ENCODE assay signal across 3 fruit fly cellular contexts in genomic region chr2L:7420305-7421287, dm6.
TF ChIP-seq lines count a peak whose summit lies in the region.

No protein-coding gene starts in this region.

TF ChIP-seq in whole organism, embryonic, 481 proteins besides CTCF, POLR2A, EP300 and RAD21 (continued from another document and continues in another):
- TF ChIP-seq CG7745 (tag; optimal IDR thresholded peaks at IDR 0.05; lab: Kevin White, UChicago), result no peak
- no peak; the same call in 2 of the 3 replicates for TF ChIP-seq Optix (GFP tag; IDR thresholded peaks at IDR 0.05; lab: Robert Waterston, UW)
- peak; percentile 81 for TF ChIP-seq Fer1 (GFP tag; optimal IDR thresholded peaks at IDR 0.05; lab: Kevin White, UChicago)
- no peak for TF ChIP-seq inv (GFP tag; IDR thresholded peaks at IDR 0.05; lab: Robert Waterston, UW; ENCODE audit: partially characterized antibody)
- TF ChIP-seq CG10321 (GFP tag; IDR thresholded peaks at IDR 0.05; lab: Robert Waterston, UW), result no peak
- peak; percentile 94 for TF ChIP-seq CG2120 (GFP tag; optimal IDR thresholded peaks at IDR 0.05; lab: Kevin White, UChicago)
- no peak for TF ChIP-seq Hr78 (GFP tag; optimal IDR thresholded peaks at IDR 0.05; lab: Kevin White, UChicago)
- no peak for TF ChIP-seq tna (GFP tag; IDR thresholded peaks at IDR 0.05; lab: Robert Waterston, UW; ENCODE audit: partially characterized antibody)
- no peak for TF ChIP-seq Asciz (GFP tag; optimal IDR thresholded peaks at IDR 0.05; lab: Kevin White, UChicago)
- TF ChIP-seq Nf-YA (GFP tag; IDR thresholded peaks at IDR 0.05; lab: Robert Waterston, UW), result peak; percentile 60
- no peak for TF ChIP-seq CG18476 (GFP tag; optimal IDR thresholded peaks at IDR 0.05; lab: Kevin White, UChicago)
- peak; percentile 19 for TF ChIP-seq da (GFP tag; optimal IDR thresholded peaks at IDR 0.05; lab: Kevin White, UChicago)
- no peak for TF ChIP-seq MESR4 (GFP tag; optimal IDR thresholded peaks at IDR 0.05; lab: Kevin White, UChicago)
- TF ChIP-seq Dad (GFP tag; optimal IDR thresholded peaks at IDR 0.05; lab: Kevin White, UChicago), result no peak
- no peak for TF ChIP-seq aop (GFP tag; IDR thresholded peaks at IDR 0.05; lab: Robert Waterston, UW)
- peak; percentile 71 for TF ChIP-seq CG9215 (GFP tag; IDR thresholded peaks at IDR 0.05; lab: Robert Waterston, UW)
- peak; percentile 73 for TF ChIP-seq CG7839 (tag; optimal IDR thresholded peaks at IDR 0.05; lab: Kevin White, UChicago)
- peak; percentile 55 for TF ChIP-seq CG1603 (tag; optimal IDR thresholded peaks at IDR 0.05; lab: Kevin White, UChicago)
- no peak for TF ChIP-seq sd (tag; optimal IDR thresholded peaks at IDR 0.05; lab: Kevin White, UChicago)
- TF ChIP-seq cad (GFP tag; optimal IDR thresholded peaks at IDR 0.05; lab: Kevin White, UChicago), result no peak
- TF ChIP-seq CG2202 (tag; optimal IDR thresholded peaks at IDR 0.05; lab: Kevin White, UChicago), result no peak
- TF ChIP-seq CG32767 (GFP tag; IDR thresholded peaks at IDR 0.05; lab: Robert Waterston, UW), result no peak
- peak; percentile 87 for TF ChIP-seq Rfx (GFP tag; IDR thresholded peaks at IDR 0.05; lab: Robert Waterston, UW)
- peak; percentile 73 for TF ChIP-seq cwo (GFP tag; optimal IDR thresholded peaks at IDR 0.05; lab: Kevin White, UChicago)
- TF ChIP-seq CG17385 (GFP tag; optimal IDR thresholded peaks at IDR 0.05; lab: Kevin White, UChicago), result peak; percentile 68
- no peak for TF ChIP-seq pros (GFP tag; optimal IDR thresholded peaks at IDR 0.05; lab: Kevin White, UChicago)
- no peak for TF ChIP-seq CG11723 (GFP tag; optimal IDR thresholded peaks at IDR 0.05; lab: Kevin White, UChicago)
- TF ChIP-seq pzg (GFP tag; optimal IDR thresholded peaks at IDR 0.05; lab: Kevin White, UChicago), result no peak
- TF ChIP-seq H2.0 (GFP tag; IDR thresholded peaks at IDR 0.05; lab: Robert Waterston, UW), result peak; percentile 61
- peak; percentile 5 for TF ChIP-seq CG4617 (GFP tag; optimal IDR thresholded peaks at IDR 0.05; lab: Kevin White, UChicago; ENCODE audit: borderline replicate concordance)
- TF ChIP-seq grn (GFP tag; optimal IDR thresholded peaks at IDR 0.05; lab: Kevin White, UChicago), result no peak
- peak; percentile 11 for TF ChIP-seq gsb-n (tag; optimal IDR thresholded peaks at IDR 0.05; lab: Kevin White, UChicago)
- peak; percentile 36 for TF ChIP-seq tin (GFP tag; optimal IDR thresholded peaks at IDR 0.05; lab: Kevin White, UChicago)
- peak; percentile 37 for TF ChIP-seq CG13424 (tag; optimal IDR thresholded peaks at IDR 0.05; lab: Kevin White, UChicago)
- no peak for TF ChIP-seq Dll (GFP tag; IDR thresholded peaks at IDR 0.05; lab: Robert Waterston, UW; ENCODE audit: partially characterized antibody)
- TF ChIP-seq CG5245 (GFP tag; optimal IDR thresholded peaks at IDR 0.05; lab: Kevin White, UChicago), result no peak
- TF ChIP-seq Hmx (GFP tag; optimal IDR thresholded peaks at IDR 0.05; lab: Kevin White, UChicago), result no peak
- TF ChIP-seq trh (GFP tag; optimal IDR thresholded peaks at IDR 0.05; lab: Kevin White, UChicago), result no peak
- no peak for TF ChIP-seq ssp (GFP tag; IDR thresholded peaks at IDR 0.05; lab: Robert Waterston, UW)
- peak; percentile 50 for TF ChIP-seq Oli (tag; optimal IDR thresholded peaks at IDR 0.05; lab: Kevin White, UChicago)
- TF ChIP-seq CG9437 (GFP tag; optimal IDR thresholded peaks at IDR 0.05; lab: Kevin White, UChicago), result no peak
- TF ChIP-seq CG3407 (GFP tag; optimal IDR thresholded peaks at IDR 0.05; lab: Kevin White, UChicago), result no peak
- peak; percentile 52 for TF ChIP-seq CG8924 (tag; optimal IDR thresholded peaks at IDR 0.05; lab: Kevin White, UChicago)
- no peak for TF ChIP-seq pita (GFP tag; optimal IDR thresholded peaks at IDR 0.05; lab: Kevin White, UChicago)
- TF ChIP-seq chn (GFP tag; optimal IDR thresholded peaks at IDR 0.05; lab: Kevin White, UChicago), result peak; percentile 60

TF ChIP-seq in whole organism, prepupa, 60 proteins besides CTCF, POLR2A, EP300 and RAD21 (continued from another document):
- peak; percentile 72 for TF ChIP-seq CG8319 (GFP tag; optimal IDR thresholded peaks at IDR 0.05; lab: Kevin White, UChicago)
- TF ChIP-seq Met (GFP tag; optimal IDR thresholded peaks at IDR 0.05; lab: Kevin White, UChicago), result peak; percentile 88
- peak; percentile 74 for TF ChIP-seq CG8632 (GFP tag; optimal IDR thresholded peaks at IDR 0.05; lab: Kevin White, UChicago)
- TF ChIP-seq dac (GFP tag; optimal IDR thresholded peaks at IDR 0.05; lab: Kevin White, UChicago), result peak; percentile 26
- TF ChIP-seq Hr4 (GFP tag; optimal IDR thresholded peaks at IDR 0.05; lab: Kevin White, UChicago), result peak; percentile 66
- peak; percentile 83 for TF ChIP-seq acj6 (GFP tag; optimal IDR thresholded peaks at IDR 0.05; lab: Kevin White, UChicago)
- TF ChIP-seq CG1621 (tag; optimal IDR thresholded peaks at IDR 0.05; lab: Kevin White, UChicago), result peak; percentile 94
- TF ChIP-seq Gug (GFP tag; IDR thresholded peaks at IDR 0.05; lab: Robert Waterston, UW), result peak; percentile 75
- peak; percentile 81 for TF ChIP-seq CG11762 (GFP tag; optimal IDR thresholded peaks at IDR 0.05; lab: Kevin White, UChicago; ENCODE audit: insufficient read depth)
- peak; percentile 77 for TF ChIP-seq Ets21C (GFP tag; optimal IDR thresholded peaks at IDR 0.05; lab: Kevin White, UChicago)
- peak; percentile 23 for TF ChIP-seq fd85E (GFP tag; optimal IDR thresholded peaks at IDR 0.05; lab: Kevin White, UChicago)
- peak; percentile 91 for TF ChIP-seq CG10631 (GFP tag; optimal IDR thresholded peaks at IDR 0.05; lab: Kevin White, UChicago)
- TF ChIP-seq CG10669 (GFP tag; optimal IDR thresholded peaks at IDR 0.05; lab: Kevin White, UChicago), result peak; percentile 91
- peak; percentile 74 for TF ChIP-seq CG31627 (GFP tag; optimal IDR thresholded peaks at IDR 0.05; lab: Kevin White, UChicago)
- peak; percentile 70 for TF ChIP-seq Lpt (GFP tag; optimal IDR thresholded peaks at IDR 0.05; lab: Kevin White, UChicago)
- peak; percentile 86 for TF ChIP-seq CG3919 (GFP tag; optimal IDR thresholded peaks at IDR 0.05; lab: Kevin White, UChicago)
- peak; percentile 85 for TF ChIP-seq CG6792 (GFP tag; optimal IDR thresholded peaks at IDR 0.05; lab: Kevin White, UChicago)
- TF ChIP-seq CG8119 (GFP tag; IDR thresholded peaks at IDR 0.05; lab: Robert Waterston, UW), result peak; percentile 85
- peak; percentile 77 for TF ChIP-seq Hr39 (GFP tag; optimal IDR thresholded peaks at IDR 0.05; lab: Kevin White, UChicago)
- peak; percentile 91 for TF ChIP-seq OdsH (GFP tag; optimal IDR thresholded peaks at IDR 0.05; lab: Kevin White, UChicago)
- TF ChIP-seq CG9139 (GFP tag; optimal IDR thresholded peaks at IDR 0.05; lab: Kevin White, UChicago), result peak; percentile 83
- TF ChIP-seq pdm3 (GFP tag; optimal IDR thresholded peaks at IDR 0.05; lab: Kevin White, UChicago), result peak; percentile 91
- peak; percentile 75 for TF ChIP-seq Sox14 (GFP tag; optimal IDR thresholded peaks at IDR 0.05; lab: Kevin White, UChicago)
- no peak for TF ChIP-seq Hr38 (GFP tag; optimal IDR thresholded peaks at IDR 0.05; lab: Kevin White, UChicago)
- peak; percentile 90 to 91 for TF ChIP-seq ss (GFP tag; optimal IDR thresholded peaks at IDR 0.05; lab: Kevin White, UChicago)
- TF ChIP-seq CG7368 (GFP tag; optimal IDR thresholded peaks at IDR 0.05; lab: Kevin White, UChicago), result peak; percentile 77
- peak; percentile 57 for TF ChIP-seq CG4318 (GFP tag; optimal IDR thresholded peaks at IDR 0.05; lab: Kevin White, UChicago)
- peak; percentile 81 for TF ChIP-seq Sox102F (GFP tag; optimal IDR thresholded peaks at IDR 0.05; lab: Kevin White, UChicago)
- TF ChIP-seq dsx (GFP tag; optimal IDR thresholded peaks at IDR 0.05; lab: Kevin White, UChicago; ENCODE audit: poor library complexity, severe bottlenecking), result peak; percentile 85
- peak; percentile 96 for TF ChIP-seq Ets96B (tag; optimal IDR thresholded peaks at IDR 0.05; lab: Kevin White, UChicago)
- peak; percentile 85 for TF ChIP-seq achi (GFP tag; optimal IDR thresholded peaks at IDR 0.05; lab: Kevin White, UChicago)
- peak; percentile 80 for TF ChIP-seq Eip75B (GFP tag; optimal IDR thresholded peaks at IDR 0.05; lab: Kevin White, UChicago)
- peak; percentile 55 for TF ChIP-seq CG6276 (GFP tag; optimal IDR thresholded peaks at IDR 0.05; lab: Kevin White, UChicago)
- peak; percentile 35 for TF ChIP-seq Blimp-1 (GFP tag; optimal IDR thresholded peaks at IDR 0.05; lab: Kevin White, UChicago)
- TF ChIP-seq fd59A (GFP tag; optimal IDR thresholded peaks at IDR 0.05; lab: Kevin White, UChicago), result peak; percentile 94
- TF ChIP-seq topi (GFP tag; optimal IDR thresholded peaks at IDR 0.05; lab: Kevin White, UChicago), result peak; percentile 89
- TF ChIP-seq CG3032 (tag; optimal IDR thresholded peaks at IDR 0.05; lab: Kevin White, UChicago), result peak; percentile 92
- TF ChIP-seq Sox15 (GFP tag; optimal IDR thresholded peaks at IDR 0.05; lab: Kevin White, UChicago), result peak; percentile 63

TF ChIP-seq in whole organism, wandering third instar larva, 38 proteins besides CTCF, POLR2A, EP300 and RAD21 (continued from another document):
- TF ChIP-seq ey (GFP tag; optimal IDR thresholded peaks at IDR 0.05; lab: Kevin White, UChicago), result peak; percentile 91
- peak; percentile 28 for TF ChIP-seq Dfd (GFP tag; optimal IDR thresholded peaks at IDR 0.05; lab: Kevin White, UChicago)
- TF ChIP-seq Rel (GFP tag; optimal IDR thresholded peaks at IDR 0.05; lab: Kevin White, UChicago), result peak; percentile 24
- TF ChIP-seq Rel (tag; optimal IDR thresholded peaks at IDR 0.05; lab: Kevin White, UChicago), result peak; percentile 24
- TF ChIP-seq Sp1 (GFP tag; optimal IDR thresholded peaks at IDR 0.05; lab: Kevin White, UChicago), result peak; percentile 87
- TF ChIP-seq Myc (optimal IDR thresholded peaks at IDR 0.05; lab: Kevin White, UChicago), result no peak
